Fruit fly (Drosophila melanogaster) whole organism, prepupa: ENCODE results near the gene CG13312.

Experiments used
- CG10631 ChIP-seq: fragments of 200-800 bp; sonication (Bioruptor generic); optimal IDR thresholded peaks from 2 replicates; lab custom pipeline; 2016; ENCODE audit warnings: missing biosample characterization, missing genetic modification characterization
- CG10669 ChIP-seq: fragments of 200-800 bp; sonication (Bioruptor generic); optimal IDR thresholded peaks from 3 replicates; lab custom pipeline; 2018; ENCODE audit warnings: missing biosample characterization, mild to moderate bottlenecking, missing genetic modification characterization, moderate library complexity
- CG11902 ChIP-seq: fragments of 200-800 bp; sonication (Bioruptor generic); optimal IDR thresholded peaks from 3 replicates; lab custom pipeline; 2016; ENCODE audit warnings: missing biosample characterization, missing genetic modification characterization
- CG15336 ChIP-seq: fragments of 200-800 bp; sonication (Bioruptor generic); IDR thresholded peaks from 2 replicates; pipeline ENCODE4 v1.3.6; 2022; ENCODE audit warnings: missing biosample characterization, missing genetic modification characterization
- CG1621 ChIP-seq: fragments of 200-800 bp; sonication (Bioruptor generic); optimal IDR thresholded peaks from 3 replicates; lab custom pipeline; 2018; ENCODE audit warnings: missing biosample characterization, mild to moderate bottlenecking, missing genetic modification characterization
- CG16779 ChIP-seq: fragments of 200-800 bp; sonication (Bioruptor generic); optimal IDR thresholded peaks from 3 replicates; lab custom pipeline; 2017; ENCODE audit warnings: missing biosample characterization, mild to moderate bottlenecking, missing genetic modification characterization
- CG3032 ChIP-seq: fragments of 200-800 bp; optimal IDR thresholded peaks from 2 replicates; lab custom pipeline; 2019; ENCODE audit warnings: missing biosample characterization, mild to moderate bottlenecking, missing genetic modification characterization, moderate library complexity
- CG31627 ChIP-seq: fragments of 200-800 bp; sonication (Bioruptor generic); optimal IDR thresholded peaks from 3 replicates; lab custom pipeline; 2016; ENCODE audit warnings: missing biosample characterization, missing genetic modification characterization
- CG32006 ChIP-seq: fragments of 200-800 bp; sonication (Bioruptor generic); optimal IDR thresholded peaks from 3 replicates; lab custom pipeline; 2017; ENCODE audit warnings: missing biosample characterization, mild to moderate bottlenecking, missing genetic modification characterization
- CG34406 ChIP-seq: fragments of 200-800 bp; sonication (Bioruptor generic); optimal IDR thresholded peaks from 3 replicates; lab custom pipeline; 2016; ENCODE audit warnings: missing biosample characterization, missing genetic modification characterization
- CG3919 ChIP-seq: fragments of 200-800 bp; sonication (Bioruptor generic); optimal IDR thresholded peaks from 3 replicates; lab custom pipeline; 2016; ENCODE audit warnings: missing biosample characterization, missing genetic modification characterization
- CG4318 ChIP-seq: fragments of 200-800 bp; sonication (Bioruptor generic); optimal IDR thresholded peaks from 3 replicates; lab custom pipeline; 2017; ENCODE audit warnings: missing biosample characterization, mild to moderate bottlenecking, missing genetic modification characterization
- CG6276 ChIP-seq: fragments of 200-800 bp; sonication (Bioruptor generic); optimal IDR thresholded peaks from 2 replicates; lab custom pipeline; 2017; ENCODE audit warnings: missing biosample characterization, mild to moderate bottlenecking, missing genetic modification characterization
- CG8119 ChIP-seq: fragments of 200-800 bp; sonication (Bioruptor generic); IDR thresholded peaks from 3 replicates; pipeline ENCODE4 v1.3.6; 2022; ENCODE audit warnings: missing biosample characterization, missing genetic modification characterization
- CG8319 ChIP-seq: fragments of 200-800 bp; sonication (Bioruptor generic); optimal IDR thresholded peaks from 3 replicates; lab custom pipeline; 2016; ENCODE audit warnings: missing biosample characterization, missing genetic modification characterization
- CG8632 ChIP-seq: fragments of 200-800 bp; sonication (Bioruptor generic); optimal IDR thresholded peaks from 3 replicates; lab custom pipeline; 2016; ENCODE audit warnings: missing biosample characterization, missing genetic modification characterization
- Eip75B ChIP-seq: fragments of 200-800 bp; sonication (Bioruptor generic); optimal IDR thresholded peaks from 3 replicates; lab custom pipeline; 2016; ENCODE audit warnings: missing biosample characterization, missing genetic modification characterization
- Eip78C ChIP-seq: fragments of 200-800 bp; sonication (Bioruptor generic); peaks from one replicate; lab custom pipeline; 2016; ENCODE audit warnings: missing biosample characterization, missing genetic modification characterization
- Eip93F ChIP-seq: fragments of 200-800 bp; sonication (Bioruptor generic); optimal IDR thresholded peaks from 2 replicates; lab custom pipeline; 2016; ENCODE audit warnings: missing biosample characterization, mild to moderate bottlenecking, missing genetic modification characterization
- Ets21C ChIP-seq: fragments of 200-800 bp; sonication (Bioruptor generic); optimal IDR thresholded peaks from 3 replicates; lab custom pipeline; 2016; ENCODE audit warnings: missing biosample characterization, missing genetic modification characterization
- Ets96B ChIP-seq: fragments of 200-800 bp; optimal IDR thresholded peaks from 2 replicates; lab custom pipeline; 2019; ENCODE audit warnings: missing biosample characterization, mild to moderate bottlenecking, missing genetic modification characterization, moderate library complexity
- Hr38 ChIP-seq: sonication (Bioruptor generic); optimal IDR thresholded peaks from 2 replicates; lab custom pipeline; 2016; ENCODE audit warnings: missing biosample characterization, missing genetic modification characterization
- Hr39 ChIP-seq: fragments of 200-800 bp; sonication (Bioruptor generic); optimal IDR thresholded peaks from 2 replicates; lab custom pipeline; 2016; ENCODE audit warnings: missing biosample characterization, missing genetic modification characterization
- Lpt ChIP-seq: fragments of 200-800 bp; sonication (Bioruptor generic); optimal IDR thresholded peaks from 3 replicates; lab custom pipeline; 2016; ENCODE audit warnings: missing biosample characterization, missing genetic modification characterization
- Met ChIP-seq: fragments of 200-800 bp; sonication (Bioruptor generic); optimal IDR thresholded peaks from 3 replicates; lab custom pipeline; 2016; ENCODE audit warnings: missing biosample characterization, missing genetic modification characterization
- OdsH ChIP-seq: fragments of 200-800 bp; sonication (Bioruptor generic); optimal IDR thresholded peaks from 3 replicates; lab custom pipeline; 2016; ENCODE audit warnings: missing biosample characterization, missing genetic modification characterization
- Smox ChIP-seq: fragments of 200-800 bp; sonication (Bioruptor generic); optimal IDR thresholded peaks from 3 replicates; lab custom pipeline; 2016; ENCODE audit warnings: missing biosample characterization, missing genetic modification characterization
- Sox102F ChIP-seq: fragments of 200-800 bp; sonication (Bioruptor generic); optimal IDR thresholded peaks from 2 replicates; lab custom pipeline; 2016; ENCODE audit warnings: missing biosample characterization, mild to moderate bottlenecking, missing genetic modification characterization
- Sox14 ChIP-seq: fragments of 200-800 bp; sonication (Bioruptor generic); optimal IDR thresholded peaks from 3 replicates; lab custom pipeline; 2016; ENCODE audit warnings: missing biosample characterization, missing genetic modification characterization
- Sox15 ChIP-seq: fragments of 200-800 bp; sonication (Bioruptor generic); optimal IDR thresholded peaks from 3 replicates; lab custom pipeline; 2016; ENCODE audit warnings: missing biosample characterization, missing genetic modification characterization
- achi ChIP-seq: fragments of 200-800 bp; sonication (Bioruptor generic); optimal IDR thresholded peaks from 3 replicates; lab custom pipeline; 2016; ENCODE audit warnings: missing biosample characterization, missing genetic modification characterization
- acj6 ChIP-seq: fragments of 200-800 bp; sonication (Bioruptor generic); optimal IDR thresholded peaks from 3 replicates; lab custom pipeline; 2016; ENCODE audit warnings: missing biosample characterization, missing genetic modification characterization
- cyc ChIP-seq: fragments of 200-800 bp; sonication (Bioruptor generic); optimal IDR thresholded peaks from 3 replicates; lab custom pipeline; 2016; ENCODE audit warnings: missing biosample characterization, missing genetic modification characterization
- dac ChIP-seq: fragments of 200-800 bp; sonication (Bioruptor generic); optimal IDR thresholded peaks from 2 replicates; lab custom pipeline; 2017; ENCODE audit warnings: missing biosample characterization, mild to moderate bottlenecking, missing genetic modification characterization
- dsx ChIP-seq: fragments of 200-800 bp; optimal IDR thresholded peaks from 3 replicates; lab custom pipeline; 2019; ENCODE audit warnings: missing biosample characterization, mild to moderate bottlenecking, missing genetic modification characterization, moderate library complexity; ENCODE audit not compliant: poor library complexity, severe bottlenecking
- eg ChIP-seq: fragments of 200-800 bp; sonication (Bioruptor generic); IDR thresholded peaks from 3 replicates; pipeline ENCODE4 v1.3.6; 2022; ENCODE audit warnings: missing biosample characterization, missing genetic modification characterization
- esn ChIP-seq: fragments of 200-800 bp; sonication (Bioruptor generic); optimal IDR thresholded peaks from 2 replicates; lab custom pipeline; 2016; ENCODE audit warnings: missing biosample characterization, mild to moderate bottlenecking, missing genetic modification characterization, moderate library complexity
- fkh ChIP-seq: fragments of 200-800 bp; sonication (Bioruptor generic); optimal IDR thresholded peaks from 3 replicates; lab custom pipeline; 2017; ENCODE audit warnings: missing biosample characterization, mild to moderate bottlenecking, missing genetic modification characterization, moderate library complexity
- pdm3 ChIP-seq: fragments of 200-800 bp; sonication (Bioruptor generic); optimal IDR thresholded peaks from 3 replicates; lab custom pipeline; 2016; ENCODE audit warnings: missing biosample characterization, missing genetic modification characterization
- ss ChIP-seq, 2 experiments: fragments of 200-800 bp; sonication (Bioruptor generic); optimal IDR thresholded peaks; 2 replicates in 1 of 2; 3 replicates in 1 of 2; lab custom pipeline; 2017 to 2018; ENCODE audit warnings: mild to moderate bottlenecking in 2 of 2, missing biosample characterization in 2 of 2, missing genetic modification characterization in 2 of 2, moderate library complexity in 1 of 2
- svp ChIP-seq: fragments of 200-800 bp; sonication (Bioruptor generic); peaks from one replicate; lab custom pipeline; 2016; ENCODE audit warnings: missing biosample characterization, missing genetic modification characterization
- vri ChIP-seq: fragments of 200-800 bp; sonication (Bioruptor generic); optimal IDR thresholded peaks from 3 replicates; lab custom pipeline; 2016; ENCODE audit warnings: missing biosample characterization, mild to moderate bottlenecking, missing genetic modification characterization

CG13312 gene

DNA sequence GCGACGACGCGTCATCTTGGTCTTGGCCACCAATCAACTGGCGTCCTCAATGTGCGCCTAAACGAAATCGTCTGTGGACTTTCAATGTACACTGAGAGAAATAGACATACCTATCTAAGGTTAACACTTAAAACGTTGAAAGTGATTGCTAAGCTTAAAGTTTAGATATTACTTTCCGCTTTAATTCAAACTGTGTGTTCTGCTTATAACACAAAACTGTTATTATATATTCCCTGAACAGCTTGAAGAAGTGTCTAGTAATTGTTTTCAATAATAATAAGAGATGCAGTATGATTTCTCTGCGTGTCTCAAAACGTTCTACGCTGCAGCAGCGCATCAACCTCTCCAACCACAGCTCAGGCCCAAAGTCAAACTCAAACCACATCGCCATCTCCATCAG is 25.0 kb downstream of the CG13312 start (continued):
- TF ChIP-seq CG34406 (GFP tag; lab: Kevin White, UChicago) (peak; percentile 31), CG16779 (tag; lab: Kevin White, UChicago) (no peak), achi (GFP tag; lab: Kevin White, UChicago) (peak; percentile 57), ss (GFP tag; optimal IDR thresholded peaks at IDR 0.05; lab: Kevin White, UChicago) (no peak), Smox (GFP tag; lab: Kevin White, UChicago) (no peak), CG8632 (GFP tag; lab: Kevin White, UChicago) (peak; percentile 35), CG8119 (GFP tag; lab: Robert Waterston, UW) (peak; percentile 73), CG3032 (no peak), Eip93F (no peak), cyc (GFP tag; lab: Kevin White, UChicago) (peak; percentile 25), Sox14 (GFP tag; lab: Kevin White, UChicago) (peak; percentile 61), CG10631 (GFP tag; lab: Kevin White, UChicago) (peak; percentile 29), CG8319 (GFP tag; lab: Kevin White, UChicago) (no peak), CG15336 (peak; percentile 73), OdsH (peak; percentile 53), Sox102F (GFP tag; lab: Kevin White, UChicago) (no peak), CG6276 (peak; percentile 67), CG11902 (GFP tag; lab: Kevin White, UChicago) (peak; percentile 0), CG3919 (GFP tag; lab: Kevin White, UChicago) (peak; percentile 66), Met (no peak), Hr38 (GFP tag; lab: Kevin White, UChicago) (no peak), CG32006 (GFP tag; lab: Kevin White, UChicago) (peak; percentile 93), Hr39 (GFP tag; lab: Kevin White, UChicago) (peak; percentile 47), Ets21C (GFP tag; lab: Kevin White, UChicago) (no peak), CG10669 (peak; percentile 15), CG4318 (GFP tag; lab: Kevin White, UChicago) (peak; percentile 87), Ets96B (tag; lab: Kevin White, UChicago) (no peak), CG1621 (tag; lab: Kevin White, UChicago) (no peak)
- TF ChIP-seq, all 60 proteins: peak for 36

DNA sequence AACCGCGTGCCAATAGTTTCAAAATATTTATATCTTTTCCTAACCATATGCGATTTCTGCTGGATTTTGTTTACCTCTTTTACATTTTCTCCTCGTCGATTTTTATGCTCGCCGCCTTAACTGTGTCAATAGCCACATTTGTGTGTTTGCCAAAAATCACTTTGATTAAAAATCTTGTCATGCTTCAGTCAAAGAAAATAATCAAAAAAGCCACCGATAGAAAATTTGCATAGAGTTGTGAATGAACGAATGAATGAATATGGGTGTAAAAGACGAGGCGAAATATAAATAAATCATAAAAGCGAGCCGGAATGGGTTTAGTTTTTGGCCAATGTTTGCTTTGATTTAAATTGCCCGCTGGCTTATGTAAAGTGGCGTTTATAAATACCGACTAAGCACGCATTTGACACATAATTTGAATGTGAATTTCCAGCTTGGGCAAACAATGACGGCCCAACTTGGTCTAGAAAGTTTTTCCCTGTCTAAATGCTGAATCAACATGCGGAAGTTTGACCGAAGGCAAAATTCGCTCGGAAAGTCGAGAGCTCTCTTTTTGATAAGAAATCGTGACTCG is 26.2 kb downstream of the CG13312 start:
- TF ChIP-seq fkh (GFP tag; lab: Kevin White, UChicago), result peak; percentile 58
- TF ChIP-seq Lpt (GFP tag; lab: Kevin White, UChicago), result no peak

DNA sequence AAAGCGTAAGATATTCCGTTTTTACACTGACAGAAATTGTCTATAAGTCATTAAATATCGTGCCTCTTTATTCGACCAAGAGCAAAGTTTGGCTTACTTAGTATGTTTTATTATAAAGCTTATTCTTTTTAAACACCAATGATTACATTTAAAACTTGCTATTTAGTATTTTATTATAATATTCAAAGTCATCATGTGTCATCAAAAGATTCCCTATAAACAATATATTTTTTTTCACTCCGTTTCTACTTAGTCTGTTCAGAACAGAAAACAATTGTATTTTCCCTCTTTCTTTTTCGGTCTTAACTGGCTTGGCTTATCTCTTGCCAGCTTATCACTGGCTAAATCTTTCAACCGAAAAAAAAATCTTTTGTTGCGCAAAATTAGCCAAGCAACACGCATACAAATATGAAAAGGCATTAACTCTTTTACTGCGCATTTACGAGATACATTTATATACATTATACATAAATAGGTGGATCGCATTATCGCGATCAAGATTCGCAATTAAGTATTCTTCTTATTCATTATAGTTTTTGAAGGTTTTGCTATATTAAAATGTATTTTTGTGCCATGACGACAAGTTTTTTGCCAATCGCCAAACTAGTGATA is 29.6 kb downstream of the CG13312 start:
- no peak for TF ChIP-seq CG10631 (GFP tag; lab: Kevin White, UChicago)
- peak; percentile 37 for TF ChIP-seq vri (GFP tag; lab: Kevin White, UChicago)
- peak; percentile 8 for TF ChIP-seq CG8632 (GFP tag; lab: Kevin White, UChicago)
- TF ChIP-seq esn (GFP tag; lab: Kevin White, UChicago), result peak; percentile 61
- peak; percentile 44 for TF ChIP-seq Smox (GFP tag; lab: Kevin White, UChicago)
- no peak for TF ChIP-seq Sox15
- no peak for TF ChIP-seq Eip75B
- TF ChIP-seq svp, result peak; percentile 75
- TF ChIP-seq Eip93F, result peak; percentile 14
- TF ChIP-seq CG34406 (GFP tag; lab: Kevin White, UChicago), result peak; percentile 19
- no peak for TF ChIP-seq CG8319 (GFP tag; lab: Kevin White, UChicago)
- peak; percentile 20 for TF ChIP-seq Sox14 (GFP tag; lab: Kevin White, UChicago)
- TF ChIP-seq eg (GFP tag; lab: Robert Waterston, UW), result no peak
- TF ChIP-seq pdm3, result no peak
- TF ChIP-seq dac (GFP tag; lab: Kevin White, UChicago), result no peak
- TF ChIP-seq Met, result peak; percentile 45
- TF ChIP-seq CG3032, result no peak
- no peak for TF ChIP-seq dsx
- TF ChIP-seq OdsH, result peak; percentile 7
- peak; percentile 0 for TF ChIP-seq CG31627
- peak; percentile 17 for TF ChIP-seq Hr39 (GFP tag; lab: Kevin White, UChicago)
- TF ChIP-seq Eip78C (GFP tag; lab: Kevin White, UChicago), result peak; percentile 60
- TF ChIP-seq acj6 (GFP tag; lab: Kevin White, UChicago), result no peak
- peak; percentile 27 for TF ChIP-seq achi (GFP tag; lab: Kevin White, UChicago)
- TF ChIP-seq, all 60 proteins: peak for 14
